Fruit fly (Drosophila melanogaster): ENCODE data around the gene CG10713.

The CG10713 gene

dm6 chr3L:13476566-13477452 lies 41.8 kb upstream of the CG10713 start:
- TF ChIP-seq psq (GFP tag; optimal IDR thresholded peaks at IDR 0.05) (peak; percentile 87), CrebA (GFP tag; optimal IDR thresholded peaks at IDR 0.05; ENCODE audit: borderline replicate concordance) (no peak), br (GFP tag; optimal IDR thresholded peaks at IDR 0.05) (peak; percentile 83), CG9705 (GFP tag; optimal IDR thresholded peaks at IDR 0.05) (no peak), brk (GFP tag; optimal IDR thresholded peaks at IDR 0.05) (peak; percentile 71), tai (GFP tag; optimal IDR thresholded peaks at IDR 0.05) (no peak), sv (GFP tag; optimal IDR thresholded peaks at IDR 0.05) (peak; percentile 77), Abd-B (GFP tag; optimal IDR thresholded peaks at IDR 0.05) (no peak), dsf (GFP tag; optimal IDR thresholded peaks at IDR 0.05; ENCODE audit: borderline replicate concordance) (no peak), foxo (GFP tag; optimal IDR thresholded peaks at IDR 0.05) (peak in 1 of 2 experiments; percentile 91), fru (GFP tag; optimal IDR thresholded peaks at IDR 0.05) (peak; percentile 90), ey (GFP tag; optimal IDR thresholded peaks at IDR 0.05) (peak; percentile 88), woc (GFP tag; optimal IDR thresholded peaks at IDR 0.05) (peak; percentile 58), Dif (GFP tag; optimal IDR thresholded peaks at IDR 0.05; ENCODE audit: partially characterized antibody) (peak; percentile 97), Hr83 (GFP tag; optimal IDR thresholded peaks at IDR 0.05; ENCODE audit: poor library complexity, severe bottlenecking) (peak; percentile 59), pan (optimal IDR thresholded peaks at IDR 0.05) (no peak), Sp1 (GFP tag; optimal IDR thresholded peaks at IDR 0.05) (peak; percentile 86), dmrt93B (GFP tag; optimal IDR thresholded peaks at IDR 0.05) (peak; percentile 80), OdsH (GFP tag; optimal IDR thresholded peaks at IDR 0.05) (peak; percentile 94), sage (GFP tag; optimal IDR thresholded peaks at IDR 0.05) (peak; percentile 34), lola (GFP tag; optimal IDR thresholded peaks at IDR 0.05) (no peak), HLH106 (tag; optimal IDR thresholded peaks at IDR 0.05) (peak; percentile 86), Hnf4 (GFP tag; optimal IDR thresholded peaks at IDR 0.05) (peak; percentile 68), jim (GFP tag; optimal IDR thresholded peaks at IDR 0.05) (no peak), Mio (GFP tag; optimal IDR thresholded peaks at IDR 0.05) (no peak), CG32264 (GFP tag; optimal IDR thresholded peaks at IDR 0.05) (peak; percentile 47), Vsx2 (GFP tag; optimal IDR thresholded peaks at IDR 0.05; ENCODE audit: partially characterized antibody) (peak; percentile 91), Rel (GFP tag; optimal IDR thresholded peaks at IDR 0.05) (no peak), Rel (tag; optimal IDR thresholded peaks at IDR 0.05) (no peak), usp (GFP tag; optimal IDR thresholded peaks at IDR 0.05) (no peak), Jra (GFP tag; optimal IDR thresholded peaks at IDR 0.05) (no peak), dl (GFP tag; optimal IDR thresholded peaks at IDR 0.05; ENCODE audit: insufficient read depth in 1 of 2, partially characterized antibody in 2 of 2) (peak; percentile 91 to 95), h (GFP tag; optimal IDR thresholded peaks at IDR 0.05) (peak; percentile 93), Dfd (GFP tag; optimal IDR thresholded peaks at IDR 0.05) (no peak), rgr (GFP tag; optimal IDR thresholded peaks at IDR 0.05) (peak; percentile 90), Hr78 (GFP tag; optimal IDR thresholded peaks at IDR 0.05) (no peak)

- no peak for TF ChIP-seq GATAd (GFP tag; optimal IDR thresholded peaks at IDR 0.05)
- TF ChIP-seq dl (GFP tag; optimal IDR thresholded peaks at IDR 0.05; ENCODE audit: insufficient read depth in 1 of 2, partially characterized antibody in 2 of 2): no peak
- TF ChIP-seq Sp1 (GFP tag; optimal IDR thresholded peaks at IDR 0.05): no peak
- TF ChIP-seq OdsH (GFP tag; optimal IDR thresholded peaks at IDR 0.05): no peak
- TF ChIP-seq Hr78 (GFP tag; optimal IDR thresholded peaks at IDR 0.05): no peak
These were observed 41.0 kb upstream of the CG10713 start for dm6 chr3L:13476070-13476469.

- peak; percentile 18 for TF ChIP-seq Dif (GFP tag; optimal IDR thresholded peaks at IDR 0.05; ENCODE audit: partially characterized antibody)
- peak; percentile 47 for TF ChIP-seq Vsx2 (GFP tag; optimal IDR thresholded peaks at IDR 0.05; ENCODE audit: partially characterized antibody)
- peak in 1 of 2 experiments; percentile 4 for TF ChIP-seq dl (GFP tag; optimal IDR thresholded peaks at IDR 0.05; ENCODE audit: insufficient read depth in 1 of 2, partially characterized antibody in 2 of 2)
- TF ChIP-seq N (GFP tag; optimal IDR thresholded peaks at IDR 0.05): no peak
These were observed 39.6 kb upstream of the CG10713 start, which contains the start of gene CG10089 for dm6 chr3L:13474607-13475006. CG10089 (minus strand) TSS chr3L:13474787.

Measured in whole organism, wandering third instar larva.